Worm (Caenorhabditis elegans) whole organism, L1 larva: ENCODE results near the gene clec-242.

ENCODE experiments used
- C34B4.2 ChIP-seq: sonication (generic microtip); optimal IDR thresholded peaks from 2 replicates; lab custom pipeline; 2017; ENCODE audit warnings: mild to moderate bottlenecking, missing genetic modification characterization, missing compliant biosample characterization
- alr-1 ChIP-seq: fragments of 200-800 bp; sonication (Bioruptor generic); optimal IDR thresholded peaks from 2 replicates; lab custom pipeline; 2018; ENCODE audit warnings: borderline replicate concordance, mild to moderate bottlenecking, missing genetic modification characterization, missing compliant biosample characterization
- ceh-63 ChIP-seq: fragments of 200-800 bp; sonication (Bioruptor generic); optimal IDR thresholded peaks from 2 replicates; lab custom pipeline; 2018; ENCODE audit warnings: mild to moderate bottlenecking, missing genetic modification characterization, missing compliant biosample characterization
- ceh-8 ChIP-seq: fragments of 200-800 bp; sonication (Bioruptor generic); optimal IDR thresholded peaks from 2 replicates; lab custom pipeline; 2018; ENCODE audit warnings: mild to moderate bottlenecking, missing genetic modification characterization, moderate library complexity, missing compliant biosample characterization
- dpl-1 ChIP-seq, 3 experiments: fragments of 150-350 bp in 2 of 3; sonication (generic microtip) in 1 of 3; optimal IDR thresholded peaks; 2 replicates each; lab custom pipeline; 2014 to 2017; ENCODE audit warnings: missing biosample characterization in 3 of 3, missing genetic modification characterization in 3 of 3, missing genetic modification reagents in 3 of 3
- egl-13 ChIP-seq: sonication (generic microtip); optimal IDR thresholded peaks from 2 replicates; lab custom pipeline; 2016; ENCODE audit warnings: missing genotype, missing genetic modification reagents, missing genetic modification characterization, missing compliant biosample characterization
- elt-2 ChIP-seq: sonication (generic microtip); optimal IDR thresholded peaks from 2 replicates; lab custom pipeline; 2016; ENCODE audit warnings: missing genetic modification characterization, mild to moderate bottlenecking, inconsistent platforms, missing compliant biosample characterization, missing genetic modification reagents
- ets-5 ChIP-seq: fragments of 200-800 bp; sonication (Bioruptor generic); IDR thresholded peaks from 2 replicates; pipeline ENCODE4 v1.3.6; 2022; ENCODE audit warnings: missing genetic modification characterization, missing compliant biosample characterization
- fkh-8 ChIP-seq: sonication (generic microtip); optimal IDR thresholded peaks from 2 replicates; lab custom pipeline; 2016; ENCODE audit warnings: mild to moderate bottlenecking, missing genetic modification characterization, missing compliant biosample characterization
- grh-1 ChIP-seq: fragments of 200-800 bp; sonication (Bioruptor generic); IDR thresholded peaks from 2 replicates; pipeline ENCODE4 v1.3.6; 2022; ENCODE audit warnings: missing genetic modification reagents, missing genetic modification characterization, missing compliant biosample characterization
- jun-1 ChIP-seq: fragments of 150-350 bp; optimal IDR thresholded peaks from 2 replicates; lab custom pipeline; 2014; ENCODE audit warnings: missing biosample characterization, missing genetic modification reagents, missing genetic modification characterization
- lin-14 ChIP-seq: fragments of 200-800 bp; sonication (Bioruptor generic); optimal IDR thresholded peaks from 2 replicates; lab custom pipeline; 2018; ENCODE audit warnings: mild to moderate bottlenecking, missing genetic modification characterization, moderate library complexity, missing compliant biosample characterization
- lin-15B ChIP-seq: fragments of 150-350 bp; sonication (generic microtip); optimal IDR thresholded peaks from 3 replicates; lab custom pipeline; 2014; ENCODE audit warnings: missing biosample characterization, missing genetic modification characterization
- lin-35 ChIP-seq, 2 experiments: fragments of 150-350 bp; optimal IDR thresholded peaks; 2 replicates each; lab custom pipeline; 2014; ENCODE audit warnings: missing biosample characterization in 2 of 2, missing genetic modification characterization in 2 of 2, missing genetic modification reagents in 2 of 2
- lir-3 ChIP-seq: sonication (generic microtip); optimal IDR thresholded peaks from 2 replicates; lab custom pipeline; 2016; ENCODE audit warnings: mild to moderate bottlenecking, missing genetic modification characterization, moderate library complexity, missing compliant biosample characterization; ENCODE audit not compliant: poor library complexity
- lsy-2 ChIP-seq, 2 experiments: fragments of 150-350 bp; optimal IDR thresholded peaks; 2 replicates each; lab custom pipeline; 2014; ENCODE audit warnings: missing biosample characterization in 2 of 2, missing genetic modification characterization in 2 of 2
- mdl-1 ChIP-seq, 2 experiments: fragments of 150-350 bp; optimal IDR thresholded peaks; 2 replicates each; lab custom pipeline; 2014 to 2017; ENCODE audit warnings: missing biosample characterization in 2 of 2, missing genetic modification characterization in 2 of 2, inconsistent platforms in 1 of 2
- mef-2 ChIP-seq: fragments of 150-350 bp; optimal IDR thresholded peaks from 2 replicates; lab custom pipeline; 2014; ENCODE audit warnings: missing biosample characterization, missing genetic modification characterization
- mep-1 ChIP-seq: fragments of 150-350 bp; optimal IDR thresholded peaks from 2 replicates; lab custom pipeline; 2014; ENCODE audit warnings: missing biosample characterization, missing genetic modification characterization
- nhr-11 ChIP-seq: fragments of 150-350 bp; optimal IDR thresholded peaks from 2 replicates; lab custom pipeline; 2014; ENCODE audit warnings: missing biosample characterization, missing genetic modification characterization
- nhr-12 ChIP-seq: sonication (generic microtip); optimal IDR thresholded peaks from 2 replicates; lab custom pipeline; 2017; ENCODE audit warnings: missing biosample characterization, missing genetic modification characterization
- nhr-20 ChIP-seq: sonication (generic microtip); optimal IDR thresholded peaks from 2 replicates; lab custom pipeline; 2016; ENCODE audit warnings: mild to moderate bottlenecking, missing genetic modification characterization, missing compliant biosample characterization
- nhr-237 ChIP-seq: fragments of 150-350 bp; optimal IDR thresholded peaks from 2 replicates; lab custom pipeline; 2014; ENCODE audit warnings: missing biosample characterization, missing genetic modification characterization
- nhr-28 ChIP-seq: fragments of 150-350 bp; optimal IDR thresholded peaks from 2 replicates; lab custom pipeline; 2014; ENCODE audit warnings: missing biosample characterization, missing genetic modification characterization
- nhr-71 ChIP-seq: sonication (generic microtip); optimal IDR thresholded peaks from 2 replicates; lab custom pipeline; 2016; ENCODE audit warnings: mild to moderate bottlenecking, missing genetic modification characterization, moderate library complexity, missing compliant biosample characterization
- nhr-85 ChIP-seq: sonication (generic microtip); peaks from one replicate; lab custom pipeline; 2016; ENCODE audit warnings: missing genetic modification characterization, inconsistent platforms, missing compliant biosample characterization
- nhr-90 ChIP-seq: sonication (generic microtip); optimal IDR thresholded peaks from 2 replicates; lab custom pipeline; 2016; ENCODE audit warnings: mild to moderate bottlenecking, missing genetic modification characterization, missing compliant biosample characterization; ENCODE audit not compliant: poor library complexity
- pax-3 ChIP-seq: fragments of 200-800 bp; sonication (Bioruptor generic); optimal IDR thresholded peaks from 2 replicates; lab custom pipeline; 2018; ENCODE audit warnings: mild to moderate bottlenecking, missing genetic modification characterization, moderate library complexity, missing compliant biosample characterization
- pqm-1 ChIP-seq: sonication (generic microtip); optimal IDR thresholded peaks from 3 replicates; lab custom pipeline; 2017; ENCODE audit warnings: missing biosample characterization, missing genetic modification characterization
- rnt-1 ChIP-seq: sonication (generic microtip); optimal IDR thresholded peaks from 2 replicates; lab custom pipeline; 2016; ENCODE audit warnings: mild to moderate bottlenecking, missing genetic modification characterization, moderate library complexity, missing compliant biosample characterization
- skn-1 ChIP-seq: fragments of 150-350 bp; optimal IDR thresholded peaks from 2 replicates; lab custom pipeline; 2014; ENCODE audit warnings: missing biosample characterization, missing genetic modification characterization
- tbx-2 ChIP-seq: sonication (generic microtip); optimal IDR thresholded peaks from 2 replicates; lab custom pipeline; 2016; ENCODE audit warnings: missing genetic modification characterization, missing compliant biosample characterization
- unc-130 ChIP-seq: fragments of 150-350 bp; optimal IDR thresholded peaks from 2 replicates; lab custom pipeline; 2017; ENCODE audit warnings: missing biosample characterization, missing genetic modification characterization, inconsistent platforms
- unc-30 ChIP-seq: sonication (generic microtip); optimal IDR thresholded peaks from 2 replicates; lab custom pipeline; 2017; ENCODE audit warnings: missing biosample characterization, missing genetic modification characterization
- unc-86 ChIP-seq: sonication (generic microtip); optimal IDR thresholded peaks from 2 replicates; lab custom pipeline; 2016; ENCODE audit warnings: missing genetic modification characterization, missing compliant biosample characterization
- vab-15 ChIP-seq: sonication (generic microtip); optimal IDR thresholded peaks from 2 replicates; lab custom pipeline; 2017; ENCODE audit warnings: missing genotype, mild to moderate bottlenecking, missing genetic modification characterization, missing compliant biosample characterization
- xbp-1 ChIP-seq: sonication (generic microtip); optimal IDR thresholded peaks from 2 replicates; lab custom pipeline; 2016; ENCODE audit warnings: missing genetic modification characterization, missing compliant biosample characterization
- zip-4 ChIP-seq: fragments of 200-800 bp; sonication (Bioruptor generic); optimal IDR thresholded peaks from 2 replicates; lab custom pipeline; 2018; ENCODE audit warnings: mild to moderate bottlenecking, missing genetic modification characterization, moderate library complexity, missing compliant biosample characterization
- ztf-11 ChIP-seq, 2 experiments: sonication (generic microtip); optimal IDR thresholded peaks; 2 replicates each; lab custom pipeline; 2016 to 2017; ENCODE audit warnings: missing genetic modification characterization in 2 of 2, missing biosample characterization in 1 of 2, missing compliant biosample characterization in 1 of 2
- ztf-4 ChIP-seq: fragments of 150-350 bp; optimal IDR thresholded peaks from 2 replicates; lab custom pipeline; 2014; ENCODE audit warnings: missing biosample characterization, missing genetic modification characterization

Gene clec-242

DNA sequence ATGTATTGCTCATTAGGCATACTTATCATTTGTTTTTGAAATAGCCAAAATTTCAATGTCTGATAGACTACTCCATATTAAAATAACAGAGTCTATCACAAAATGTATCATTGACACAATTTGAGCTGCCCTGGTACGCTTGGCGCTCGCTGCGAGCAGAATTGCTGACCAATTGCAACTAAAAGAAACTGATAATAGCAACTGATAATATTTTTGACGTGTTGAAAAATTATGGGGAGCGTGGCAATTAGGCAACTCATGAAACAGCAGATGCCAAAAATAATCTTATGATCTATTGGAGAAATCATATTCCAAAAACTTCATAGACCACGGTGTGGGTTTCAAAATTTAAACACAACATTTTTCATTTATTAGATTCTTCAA lies 4.0 kb downstream of the clec-242 start:
- no peak for TF ChIP-seq lin-35 (GFP tag; optimal IDR thresholded peaks at IDR 0.05; lab: Kevin White, UChicago)
- peak; percentile 95 for TF ChIP-seq elt-2
- TF ChIP-seq, all 84 proteins: peak for 1

DNA sequence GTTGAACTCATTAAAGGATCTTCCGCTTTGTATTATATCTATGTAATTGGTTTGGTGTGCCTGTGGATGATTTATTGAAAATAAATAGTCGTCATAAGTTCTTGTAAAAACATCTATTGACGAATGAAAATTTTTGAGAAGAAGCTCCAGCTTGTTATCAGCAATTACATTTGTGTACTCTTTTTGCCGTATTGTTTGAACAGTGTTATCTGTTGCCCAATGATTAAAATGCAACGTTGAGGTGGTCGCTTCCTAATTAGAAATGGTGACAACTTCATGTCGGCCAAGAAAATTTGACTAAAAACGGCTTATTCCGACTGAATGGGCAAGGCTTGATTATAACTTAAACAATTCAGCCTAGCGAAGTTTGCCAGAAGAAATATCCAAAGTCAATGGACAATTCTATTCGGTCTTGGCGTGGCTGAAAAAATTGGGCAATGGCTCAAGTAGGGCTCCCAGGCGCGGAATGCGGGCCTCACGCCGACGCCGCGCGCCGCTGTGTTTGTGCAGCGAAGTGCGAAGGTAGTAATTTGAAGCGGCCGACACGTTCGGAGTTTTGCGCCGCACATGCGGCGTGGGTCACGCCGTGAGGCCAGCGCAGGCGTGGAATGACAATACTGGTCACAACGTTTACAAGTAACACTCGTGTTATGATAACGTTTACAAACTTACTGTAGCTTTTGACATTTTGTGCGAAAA lies 4.6 kb downstream of the clec-242 start:
- TF ChIP-seq egl-13 (no peak), lir-3 (tag; lab: Kevin White, UChicago) (no peak), elt-2 (peak; percentile 73)

DNA sequence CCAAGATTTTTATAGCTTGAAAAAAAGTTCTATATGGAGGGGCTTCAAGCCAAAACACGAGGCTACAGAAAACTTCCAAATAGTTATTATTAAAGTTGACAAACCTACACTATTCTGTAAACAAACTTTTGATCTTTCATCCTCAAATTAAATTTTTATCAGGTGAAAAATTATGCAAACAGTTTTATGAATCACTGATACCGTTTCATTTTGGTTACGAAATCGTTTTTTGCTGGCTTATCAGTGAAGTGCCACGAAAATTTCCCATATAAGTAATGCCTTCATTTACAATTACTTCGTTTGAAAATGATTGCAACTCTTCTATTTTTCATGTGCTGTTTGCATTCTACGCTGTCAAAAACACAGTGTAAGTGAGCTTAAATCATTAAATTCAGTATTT lies 6.5 kb downstream of the clec-242 start, which contains the start of gene T19C9.8:
Gene T19C9.8, plus strand, starts transcription at position 299 of the 400 bp plus-strand sequence.
- TF ChIP-seq jun-1 (tag; lab: Kevin White, UChicago) (peak; percentile 12), nhr-90 (tag; lab: Kevin White, UChicago) (no peak), vab-15 (no peak), lin-35 (GFP tag; optimal IDR thresholded peaks at IDR 0.05; lab: Kevin White, UChicago) (peak in 1 of 2 experiments; percentile 2), elt-2 (peak; percentile 94), lin-14 (GFP tag; lab: Kevin White, UChicago) (peak; percentile 17), pqm-1 (peak; percentile 1), unc-30 (tag; lab: Kevin White, UChicago) (no peak), grh-1 (GFP tag; lab: Robert Waterston, UW) (no peak), ztf-4 (tag; lab: Kevin White, UChicago) (no peak)

DNA sequence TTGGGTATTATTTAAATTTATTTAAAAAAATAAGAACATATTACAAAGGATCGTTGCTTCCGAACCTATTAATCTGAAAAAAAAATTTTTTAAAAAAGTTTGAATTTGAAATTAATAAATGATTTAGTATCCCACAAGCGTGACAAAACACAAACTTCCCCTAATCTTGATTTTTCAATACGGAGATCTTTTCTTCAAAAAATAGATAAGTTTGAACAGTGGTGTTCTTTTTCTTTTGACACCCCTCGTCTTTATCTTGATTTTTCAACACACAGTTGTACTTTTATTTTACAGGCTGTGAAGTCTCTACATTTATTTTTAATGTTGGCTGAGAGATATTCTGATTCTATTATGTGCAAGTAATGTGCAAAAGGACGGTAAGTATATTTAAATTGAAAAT lies 9.0 kb downstream of the clec-242 start, which contains the start of gene T19C9.10:
Gene T19C9.10, plus strand, starts transcription at position 248 of the 400 bp plus-strand sequence.
- TF ChIP-seq nhr-237 (tag; lab: Kevin White, UChicago), result no peak
- TF ChIP-seq nhr-85 (tag; lab: Kevin White, UChicago), result peak; percentile 28
- TF ChIP-seq lin-14 (GFP tag; lab: Kevin White, UChicago), result peak; percentile 40

DNA sequence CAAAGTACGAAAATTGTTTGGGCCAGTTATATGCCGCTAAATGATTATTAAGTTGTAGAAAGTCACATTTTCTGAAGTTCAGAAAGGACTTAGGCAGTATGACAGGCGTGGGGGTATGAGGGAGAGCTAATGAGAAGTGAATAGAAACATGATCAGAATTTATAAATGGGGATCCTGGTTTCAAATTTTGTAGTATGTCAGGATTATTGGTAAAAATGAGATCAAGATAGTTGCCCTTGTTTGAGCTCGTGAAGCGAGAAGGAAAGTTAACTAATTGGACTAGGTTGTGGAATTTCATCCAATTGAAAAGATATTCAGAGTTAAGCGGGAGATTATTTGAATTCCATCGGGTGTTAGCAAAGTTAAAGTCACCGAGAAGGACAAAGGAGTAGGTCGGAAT lies 12.9 kb downstream of the clec-242 start:
- no peak for TF ChIP-seq ets-5
- no peak for TF ChIP-seq nhr-12 (tag; lab: Kevin White, UChicago)
- TF ChIP-seq fkh-8 (tag; lab: Kevin White, UChicago), result no peak
- TF ChIP-seq zip-4 (GFP tag; lab: Kevin White, UChicago), result no peak
- no peak for TF ChIP-seq lsy-2 (tag; optimal IDR thresholded peaks at IDR 0.05; lab: Kevin White, UChicago)
- no peak for TF ChIP-seq skn-1
- no peak for TF ChIP-seq unc-130 (tag; lab: Kevin White, UChicago)
- TF ChIP-seq alr-1, result no peak
- TF ChIP-seq xbp-1 (tag; lab: Kevin White, UChicago), result no peak
- TF ChIP-seq nhr-28 (tag; lab: Kevin White, UChicago), result no peak
- TF ChIP-seq vab-15, result no peak
- TF ChIP-seq ztf-11 (tag; optimal IDR thresholded peaks at IDR 0.05; lab: Kevin White, UChicago), result no peak
- no peak for TF ChIP-seq elt-2
- TF ChIP-seq lin-14 (GFP tag; lab: Kevin White, UChicago), result no peak
- TF ChIP-seq dpl-1 (GFP tag; optimal IDR thresholded peaks at IDR 0.05; lab: Kevin White, UChicago), result no peak

DNA sequence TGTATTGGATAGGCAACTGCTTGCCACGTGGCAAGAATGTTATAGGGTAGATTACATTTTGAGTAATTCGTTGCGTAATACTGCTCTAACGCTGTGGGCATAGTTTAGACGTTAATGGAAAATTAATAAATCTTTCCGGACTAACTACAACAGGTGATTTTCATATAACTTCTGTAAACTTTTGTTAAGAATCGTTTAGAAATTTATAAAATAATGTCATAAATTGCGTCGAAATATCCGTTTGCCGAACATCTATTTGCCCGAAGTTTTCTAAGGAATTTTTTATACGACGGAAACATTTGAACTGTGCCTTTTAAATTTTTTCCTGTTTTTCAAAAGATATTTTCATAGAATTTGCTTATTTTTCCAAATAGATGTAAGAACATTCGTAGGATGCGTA lies 19.2 kb downstream of the clec-242 start, which contains the start of gene srh-112:
Gene srh-112, minus strand, starts transcription at position 101 of the 400 bp plus-strand sequence.
- TF ChIP-seq ceh-8 (GFP tag; lab: Kevin White, UChicago) (no peak), nhr-71 (no peak), nhr-20 (tag; lab: Kevin White, UChicago) (no peak), fkh-8 (tag; lab: Kevin White, UChicago) (no peak), mep-1 (tag; lab: Kevin White, UChicago) (no peak), tbx-2 (tag; lab: Kevin White, UChicago) (no peak), ceh-63 (GFP tag; lab: Kevin White, UChicago) (no peak), rnt-1 (no peak), mdl-1 (tag; optimal IDR thresholded peaks at IDR 0.05; lab: Kevin White, UChicago) (no peak), lin-15B (no peak), pax-3 (tag; lab: Kevin White, UChicago) (no peak), ztf-11 (tag; optimal IDR thresholded peaks at IDR 0.05; lab: Kevin White, UChicago) (no peak), lsy-2 (tag; optimal IDR thresholded peaks at IDR 0.05; lab: Kevin White, UChicago) (no peak), C34B4.2 (tag; lab: Kevin White, UChicago) (no peak), mef-2 (tag; lab: Kevin White, UChicago) (no peak), nhr-237 (tag; lab: Kevin White, UChicago) (no peak), nhr-11 (tag; lab: Kevin White, UChicago) (no peak), unc-86 (no peak)
